Worm (Caenorhabditis elegans) whole organism, L3 larva: ENCODE results near the gene egrh-3.

Experiments
- ZK546.5 ChIP-seq: sonication (generic microtip); optimal IDR thresholded peaks from 2 replicates; lab custom pipeline; 2017; ENCODE audit warnings: missing biosample characterization, missing genetic modification characterization
- aly-2 ChIP-seq: fragments of 150-350 bp; optimal IDR thresholded peaks from 2 replicates; lab custom pipeline; 2014; ENCODE audit warnings: missing biosample characterization, missing genetic modification characterization
- ama-1 ChIP-seq: fragments of 150-350 bp; optimal IDR thresholded peaks from 2 replicates; lab custom pipeline; 2018
- ceh-16 ChIP-seq: sonication (generic microtip); optimal IDR thresholded peaks from 2 replicates; lab custom pipeline; 2017; ENCODE audit warnings: missing biosample characterization, missing genetic modification characterization
- elt-2 ChIP-seq: sonication (generic microtip); optimal IDR thresholded peaks from 2 replicates; lab custom pipeline; 2016; ENCODE audit warnings: missing genetic modification reagents, mild to moderate bottlenecking, missing genetic modification characterization, missing compliant biosample characterization
- elt-3 ChIP-seq, 3 experiments: fragments of 150-350 bp in 1 of 3; sonication (generic microtip) in 2 of 3; optimal IDR thresholded peaks; 2 replicates in 2 of 3; 4 replicates in 1 of 3; lab custom pipeline; 2014 to 2017; ENCODE audit warnings: missing biosample characterization in 3 of 3, missing genetic modification characterization in 3 of 3
- fos-1 ChIP-seq: fragments of 150-350 bp; optimal IDR thresholded peaks from 2 replicates; lab custom pipeline; 2014; ENCODE audit warnings: missing biosample characterization, missing genetic modification characterization
- jun-1 ChIP-seq: fragments of 150-350 bp; optimal IDR thresholded peaks from 2 replicates; lab custom pipeline; 2014; ENCODE audit warnings: missing biosample characterization, missing genetic modification reagents, missing genetic modification characterization
- nhr-12 ChIP-seq: fragments of 150-350 bp; optimal IDR thresholded peaks from 2 replicates; lab custom pipeline; 2014; ENCODE audit warnings: missing biosample characterization, missing genetic modification characterization
- nhr-23 ChIP-seq: fragments of 150-350 bp; optimal IDR thresholded peaks from 2 replicates; lab custom pipeline; 2014; ENCODE audit warnings: missing biosample characterization, missing genetic modification reagents, missing genetic modification characterization
- nhr-25 ChIP-seq: sonication (generic microtip); optimal IDR thresholded peaks from 2 replicates; lab custom pipeline; 2017; ENCODE audit warnings: missing biosample characterization, missing genetic modification characterization
- nhr-28 ChIP-seq: fragments of 150-350 bp; optimal IDR thresholded peaks from 2 replicates; lab custom pipeline; 2014; ENCODE audit warnings: missing biosample characterization, missing genetic modification characterization
- nhr-76 ChIP-seq: fragments of 150-350 bp; sonication (generic microtip); optimal IDR thresholded peaks from 5 replicates; lab custom pipeline; 2014; ENCODE audit warnings: missing biosample characterization, missing genetic modification characterization
- skn-1 ChIP-seq: fragments of 150-350 bp; optimal IDR thresholded peaks from 2 replicates; lab custom pipeline; 2014; ENCODE audit warnings: missing biosample characterization, missing genetic modification characterization

DNA sequence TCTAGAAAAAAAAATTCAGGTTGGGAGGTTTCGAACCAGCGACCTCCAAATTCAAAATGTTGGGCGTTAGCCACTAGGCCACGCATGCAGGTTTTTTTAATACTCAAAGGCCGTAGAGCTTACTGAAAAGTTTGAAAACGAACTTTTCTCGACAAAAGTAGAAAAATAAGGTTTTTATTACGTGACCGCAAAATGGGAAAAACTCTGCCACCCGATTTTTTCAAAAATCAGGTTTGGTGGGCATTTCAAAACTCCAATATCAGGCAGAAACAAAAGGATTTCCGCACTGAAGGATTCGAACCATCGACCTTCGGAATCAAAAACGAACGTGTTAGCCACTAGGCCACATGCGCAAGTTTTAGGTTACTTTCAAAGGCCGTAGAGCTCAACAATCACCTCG lies 29.8 kb downstream of the egrh-3 start:
- no peak for TF ChIP-seq nhr-28
- no peak for TF ChIP-seq nhr-12 (tag; lab: Kevin White, UChicago)
- TF ChIP-seq ama-1 (lab: Kevin White, UChicago), result no peak
- no peak for TF ChIP-seq ceh-16 (tag; lab: Kevin White, UChicago)
- TF ChIP-seq nhr-25 (tag; lab: Kevin White, UChicago), result no peak
- TF ChIP-seq skn-1 (tag; lab: Kevin White, UChicago), result no peak
- TF ChIP-seq fos-1 (tag; lab: Kevin White, UChicago), result no peak
- TF ChIP-seq jun-1 (tag; lab: Kevin White, UChicago), result no peak
- no peak for TF ChIP-seq elt-3 (tag; optimal IDR thresholded peaks at IDR 0.05; lab: Kevin White, UChicago)
- no peak for TF ChIP-seq nhr-23
- no peak for TF ChIP-seq nhr-76
- TF ChIP-seq ZK546.5 (tag; lab: Kevin White, UChicago), result no peak
- no peak for TF ChIP-seq elt-2 (tag; lab: Kevin White, UChicago)
- TF ChIP-seq aly-2 (tag; lab: Kevin White, UChicago), result no peak
